Fruit fly (Drosophila melanogaster) whole organism, embryonic: ENCODE data around the gene Cdc14.

Experiments used
- Antp ChIP-seq: fragments of 200-800 bp; sonication (Bioruptor generic); optimal IDR thresholded peaks from 3 replicates; lab custom pipeline; 2016; ENCODE audit warnings: missing biosample characterization, missing genetic modification characterization
- Atf6 ChIP-seq: fragments of 200-800 bp; sonication (Bioruptor generic); IDR thresholded peaks from 2 replicates; pipeline ENCODE4 v1.3.6; 2022; ENCODE audit warnings: missing biosample characterization, missing genetic modification characterization
- C15 ChIP-seq: fragments of 200-800 bp; sonication (Bioruptor generic); IDR thresholded peaks from 3 replicates; pipeline ENCODE4 v1.3.6; 2022; ENCODE audit warnings: missing biosample characterization, missing genetic modification characterization
- CG10209 ChIP-seq: fragments of 200-800 bp; sonication (Bioruptor generic); optimal IDR thresholded peaks from 3 replicates; lab custom pipeline; 2017; ENCODE audit warnings: missing biosample characterization, mild to moderate bottlenecking, missing genetic modification characterization, missing genetic modification reagents
- CG10321 ChIP-seq: fragments of 200-800 bp; sonication (Bioruptor generic); IDR thresholded peaks from 2 replicates; pipeline ENCODE4 v1.3.6; 2022; ENCODE audit warnings: missing biosample characterization, missing genetic modification characterization
- CG11504 ChIP-seq: fragments of 200-800 bp; sonication (Bioruptor generic); optimal IDR thresholded peaks from 3 replicates; lab custom pipeline; 2019; ENCODE audit warnings: missing biosample characterization, mild to moderate bottlenecking, missing genetic modification characterization, moderate library complexity
- CG11696 ChIP-seq: fragments of 200-800 bp; sonication (Bioruptor generic); IDR thresholded peaks from 2 replicates; pipeline ENCODE4 v1.3.6; 2022; ENCODE audit warnings: missing biosample characterization, missing genetic modification characterization
- CG12155 ChIP-seq: fragments of 200-800 bp; sonication (Bioruptor generic); optimal IDR thresholded peaks from 3 replicates; lab custom pipeline; 2016; ENCODE audit warnings: missing biosample characterization, missing genetic modification characterization
- CG13424 ChIP-seq: fragments of 200-800 bp; sonication (Bioruptor generic); optimal IDR thresholded peaks from 2 replicates; lab custom pipeline; 2019; ENCODE audit warnings: missing biosample characterization, mild to moderate bottlenecking, missing genetic modification characterization, moderate library complexity
- CG13894 ChIP-seq: fragments of 200-800 bp; sonication (Bioruptor generic); optimal IDR thresholded peaks from 3 replicates; lab custom pipeline; 2018; ENCODE audit warnings: missing biosample characterization, mild to moderate bottlenecking, missing genetic modification characterization, moderate library complexity
- CG1602 ChIP-seq: fragments of 200-800 bp; sonication (Bioruptor generic); optimal IDR thresholded peaks from 3 replicates; lab custom pipeline; 2016; ENCODE audit warnings: missing biosample characterization, missing genetic modification characterization
- CG1832 ChIP-seq: fragments of 200-800 bp; sonication (Bioruptor generic); optimal IDR thresholded peaks from 2 replicates; lab custom pipeline; 2017; ENCODE audit warnings: missing biosample characterization, mild to moderate bottlenecking, missing genetic modification characterization, inconsistent platforms
- CG2678 ChIP-seq: fragments of 200-800 bp; sonication (Bioruptor generic); optimal IDR thresholded peaks from 3 replicates; lab custom pipeline; 2019; ENCODE audit warnings: missing biosample characterization, mild to moderate bottlenecking, missing genetic modification characterization, moderate library complexity
- CG30020 ChIP-seq: fragments of 200-800 bp; optimal IDR thresholded peaks from 2 replicates; lab custom pipeline; 2019; ENCODE audit warnings: missing biosample characterization, mild to moderate bottlenecking, missing genetic modification characterization, moderate library complexity
- CG31224 ChIP-seq: fragments of 200-800 bp; sonication (Bioruptor generic); IDR thresholded peaks from 2 replicates; pipeline ENCODE4 v1.3.6; 2022; ENCODE audit warnings: missing biosample characterization, missing genetic modification characterization
- CG31365 ChIP-seq: fragments of 200-800 bp; sonication (Bioruptor generic); optimal IDR thresholded peaks from 2 replicates; lab custom pipeline; 2018; ENCODE audit warnings: missing biosample characterization, mild to moderate bottlenecking, missing genetic modification characterization
- CG33557 ChIP-seq: fragments of 200-800 bp; sonication (Bioruptor generic); optimal IDR thresholded peaks from 2 replicates; lab custom pipeline; 2019; ENCODE audit warnings: missing biosample characterization, mild to moderate bottlenecking, missing genetic modification characterization, moderate library complexity
- CG3726 ChIP-seq: fragments of 200-800 bp; sonication (Bioruptor generic); IDR thresholded peaks from 3 replicates; pipeline ENCODE4, ENCODE4 v1.3.6; 2022; ENCODE audit warnings: missing biosample characterization, missing genetic modification characterization
- CG4404 ChIP-seq: fragments of 200-800 bp; sonication (Bioruptor generic); IDR thresholded peaks from 2 replicates; pipeline ENCODE4 v1.3.6; 2022; ENCODE audit warnings: missing biosample characterization, missing genetic modification characterization
- CG5180 ChIP-seq: fragments of 200-800 bp; sonication (Bioruptor generic); optimal IDR thresholded peaks from 3 replicates; lab custom pipeline; 2017; ENCODE audit warnings: missing biosample characterization, missing genetic modification characterization, mild to moderate bottlenecking, moderate library complexity, missing genetic modification reagents
- CG6765 ChIP-seq: fragments of 200-800 bp; sonication (Bioruptor generic); optimal IDR thresholded peaks from 3 replicates; lab custom pipeline; 2017; ENCODE audit warnings: missing biosample characterization, mild to moderate bottlenecking, missing genetic modification characterization
- CG6854 ChIP-seq: fragments of 200-800 bp; sonication (Bioruptor generic); optimal IDR thresholded peaks from 3 replicates; lab custom pipeline; 2017; ENCODE audit warnings: missing biosample characterization, mild to moderate bottlenecking, missing genetic modification characterization
- CG9727 ChIP-seq: fragments of 200-800 bp; sonication (Bioruptor generic); optimal IDR thresholded peaks from 3 replicates; lab custom pipeline; 2017; ENCODE audit warnings: missing biosample characterization, mild to moderate bottlenecking, missing genetic modification characterization
- CHES-1-like ChIP-seq: fragments of 200-800 bp; sonication (Bioruptor generic); optimal IDR thresholded peaks from 2 replicates; lab custom pipeline; 2016; ENCODE audit warnings: missing biosample characterization, missing genetic modification characterization
- D19B ChIP-seq: fragments of 200-800 bp; sonication (Bioruptor generic); optimal IDR thresholded peaks from 2 replicates; lab custom pipeline; 2017; ENCODE audit warnings: missing biosample characterization, mild to moderate bottlenecking, missing genetic modification characterization
- Hmr ChIP-seq: fragments of 200-800 bp; sonication (Bioruptor generic); optimal IDR thresholded peaks from 3 replicates; lab custom pipeline; 2017; ENCODE audit warnings: mild to moderate bottlenecking, missing biosample characterization, missing genetic modification reagents, missing genetic modification characterization
- Hr78 ChIP-seq, 2 experiments: fragments of 200-800 bp in 1 of 2; fragments of >200 bp in 1 of 2; sonication (Bioruptor generic) in 1 of 2; optimal IDR thresholded peaks; 2 replicates each; lab custom pipeline; 2017 to 2019; ENCODE audit warnings: missing biosample characterization in 2 of 2, missing genetic modification characterization in 2 of 2, mild to moderate bottlenecking in 1 of 2, moderate library complexity in 1 of 2
- Hsf ChIP-seq: fragments of 200-800 bp; sonication (Bioruptor generic); optimal IDR thresholded peaks from 3 replicates; lab custom pipeline; 2016; ENCODE audit warnings: missing biosample characterization, missing genetic modification characterization
- Neu2 ChIP-seq: fragments of 200-800 bp; sonication (Bioruptor generic); optimal IDR thresholded peaks from 3 replicates; lab custom pipeline; 2016; ENCODE audit warnings: missing biosample characterization, missing genetic modification characterization, borderline replicate concordance
- NfI ChIP-seq: fragments of 200-800 bp; sonication (Bioruptor generic); optimal IDR thresholded peaks from 3 replicates; lab custom pipeline; 2018; ENCODE audit warnings: missing biosample characterization, mild to moderate bottlenecking, missing genetic modification characterization, moderate library complexity
- Optix ChIP-seq: fragments of 200-800 bp; sonication (Bioruptor generic); IDR thresholded peaks from 3 replicates; pipeline ENCODE4 v1.3.6; 2022; ENCODE audit warnings: missing biosample characterization, missing genetic modification characterization
- Rx ChIP-seq: fragments of 200-800 bp; sonication (Bioruptor generic); IDR thresholded peaks from 2 replicates; pipeline ENCODE4 v1.3.6; 2022; ENCODE audit warnings: missing biosample characterization, missing genetic modification characterization
- Vsx1 ChIP-seq: fragments of 200-800 bp; sonication (Bioruptor generic); optimal IDR thresholded peaks from 2 replicates; lab custom pipeline; 2017; ENCODE audit warnings: missing biosample characterization, mild to moderate bottlenecking, missing genetic modification characterization, missing genetic modification reagents
- caup ChIP-seq: fragments of 200-800 bp; sonication (Bioruptor generic); optimal IDR thresholded peaks from 3 replicates; lab custom pipeline; 2017; ENCODE audit warnings: missing biosample characterization, mild to moderate bottlenecking, missing genetic modification characterization, moderate library complexity; ENCODE audit not compliant: severe bottlenecking
- eve ChIP-seq, 2 experiments: fragments of >200 bp; optimal IDR thresholded peaks; 2 replicates each; lab custom pipeline; 2017; ENCODE audit warnings: missing biosample characterization in 2 of 2, missing genetic modification characterization in 2 of 2
- fd96Cb ChIP-seq: fragments of 200-800 bp; sonication (Bioruptor generic); optimal IDR thresholded peaks from 2 replicates; lab custom pipeline; 2018; ENCODE audit warnings: missing biosample characterization, mild to moderate bottlenecking, missing genetic modification characterization, moderate library complexity
- gfzf ChIP-seq: fragments of 200-800 bp; sonication (Bioruptor generic); optimal IDR thresholded peaks from 2 replicates; lab custom pipeline; 2016; ENCODE audit warnings: missing biosample characterization, mild to moderate bottlenecking, missing genetic modification characterization, moderate library complexity
- ind ChIP-seq: fragments of 200-800 bp; sonication (Bioruptor generic); optimal IDR thresholded peaks from 3 replicates; lab custom pipeline; 2016; ENCODE audit warnings: missing biosample characterization, missing genetic modification characterization
- inv ChIP-seq: fragments of 200-800 bp; sonication (Bioruptor generic); IDR thresholded peaks from 2 replicates; pipeline ENCODE4 v1.3.6; 2022; ENCODE audit warnings: missing biosample characterization, missing genetic modification characterization; ENCODE audit not compliant: partially characterized antibody
- mam ChIP-seq: fragments of 200-800 bp; sonication (Bioruptor generic); optimal IDR thresholded peaks from 3 replicates; lab custom pipeline; 2016; ENCODE audit warnings: missing biosample characterization, missing genetic modification characterization
- mirr ChIP-seq: fragments of 200-800 bp; sonication (Bioruptor generic); optimal IDR thresholded peaks from 3 replicates; lab custom pipeline; 2018; ENCODE audit warnings: missing biosample characterization, mild to moderate bottlenecking, missing genetic modification characterization
- mld ChIP-seq: fragments of 200-800 bp; sonication (Bioruptor generic); IDR thresholded peaks from 3 replicates; pipeline ENCODE4 v1.3.6; 2022; ENCODE audit warnings: missing biosample characterization, missing genetic modification characterization; ENCODE audit not compliant: partially characterized antibody
- org-1 ChIP-seq: fragments of 200-800 bp; sonication (Bioruptor generic); optimal IDR thresholded peaks from 2 replicates; lab custom pipeline; 2017; ENCODE audit warnings: missing biosample characterization, missing genetic modification characterization
- pan ChIP-seq, 4 experiments: fragments of >200 bp in 3 of 4; fragments of 200-800 bp in 1 of 4; sonication (Bioruptor generic) in 1 of 4; optimal IDR thresholded peaks in 3 of 4; IDR thresholded peaks in 1 of 4; 2 replicates each; pipeline versions ENCODE4 v1.3.6 to Lab custom; 2017 to 2022; ENCODE audit warnings: missing biosample characterization in 2 of 4, missing genetic modification characterization in 2 of 4, mixed read lengths in 1 of 4
- pum ChIP-seq: fragments of 200-800 bp; sonication (Bioruptor generic); optimal IDR thresholded peaks from 2 replicates; lab custom pipeline; 2016; ENCODE audit warnings: missing biosample characterization, missing genetic modification characterization
- salm ChIP-seq: fragments of 200-800 bp; sonication (Bioruptor generic); optimal IDR thresholded peaks from 2 replicates; lab custom pipeline; 2018; ENCODE audit warnings: missing biosample characterization, mild to moderate bottlenecking, missing genetic modification characterization
- sisA ChIP-seq: fragments of 200-800 bp; sonication (Bioruptor generic); IDR thresholded peaks from 2 replicates; pipeline ENCODE4 v1.3.6; 2022; ENCODE audit warnings: missing biosample characterization, missing genetic modification characterization
- stwl ChIP-seq: fragments of 200-800 bp; sonication (Bioruptor generic); optimal IDR thresholded peaks from 3 replicates; lab custom pipeline; 2018; ENCODE audit warnings: missing biosample characterization, mild to moderate bottlenecking, missing genetic modification characterization, moderate library complexity
- unpg ChIP-seq: fragments of 200-800 bp; sonication (Bioruptor generic); optimal IDR thresholded peaks from 3 replicates; lab custom pipeline; 2018; ENCODE audit warnings: missing biosample characterization, mild to moderate bottlenecking, missing genetic modification characterization, moderate library complexity
- zen2 ChIP-seq: fragments of 200-800 bp; sonication (Bioruptor generic); IDR thresholded peaks from 3 replicates; pipeline ENCODE4 v1.3.6; 2022; ENCODE audit warnings: missing biosample characterization, missing genetic modification characterization; ENCODE audit not compliant: partially characterized antibody

Gene Cdc14

DNA sequence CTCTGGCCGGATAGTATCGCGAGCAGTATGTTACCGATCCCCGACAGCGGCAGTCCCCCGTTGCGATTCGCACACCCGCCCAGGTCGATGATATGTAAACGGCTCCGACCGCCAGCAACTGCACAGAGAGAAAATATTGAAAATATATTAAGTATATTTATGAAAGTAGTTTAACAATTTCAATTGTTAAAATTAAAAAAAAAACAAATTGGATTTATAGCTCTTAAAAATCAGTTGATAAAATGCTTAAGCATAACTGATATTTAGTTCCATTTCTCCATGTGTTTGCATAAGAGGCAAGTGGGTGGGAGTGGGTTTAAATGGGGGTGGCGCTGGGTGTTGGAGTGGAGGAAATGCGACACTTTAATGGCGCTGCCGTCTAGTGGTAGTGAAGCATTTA lies 39.0 kb upstream of the Cdc14 start (continued):
- TF ChIP-seq caup (GFP tag; lab: Kevin White, UChicago) (peak; percentile 2), CG2678 (tag; lab: Kevin White, UChicago) (peak; percentile 58), Neu2 (GFP tag; lab: Kevin White, UChicago) (no peak), CHES-1-like (GFP tag; lab: Kevin White, UChicago) (no peak), unpg (GFP tag; lab: Kevin White, UChicago) (peak; percentile 34), Hr78 (GFP tag; optimal IDR thresholded peaks at IDR 0.05; lab: Kevin White, UChicago) (no peak), CG5180 (GFP tag; lab: Kevin White, UChicago) (no peak), gfzf (no peak), CG1832 (no peak), ind (peak; percentile 10), mirr (GFP tag; lab: Kevin White, UChicago) (no peak), Hmr (GFP tag; lab: Kevin White, UChicago) (peak; percentile 9), C15 (GFP tag; lab: Robert Waterston, UW) (no peak), stwl (no peak), CG31224 (GFP tag; lab: Robert Waterston, UW) (no peak), fd96Cb (tag; lab: Kevin White, UChicago) (no peak), CG3726 (GFP tag; lab: Robert Waterston, UW) (no peak), CG6854 (GFP tag; lab: Kevin White, UChicago) (no peak), Rx (GFP tag; lab: Robert Waterston, UW) (no peak), CG9727 (no peak), CG10321 (GFP tag; lab: Robert Waterston, UW) (no peak), CG11504 (peak; percentile 57), eve (GFP tag; optimal IDR thresholded peaks at IDR 0.05; lab: Kevin White, UChicago) (no peak), Optix (GFP tag; lab: Robert Waterston, UW) (no peak), CG13894 (tag; lab: Kevin White, UChicago) (no peak), CG13424 (tag; lab: Kevin White, UChicago) (peak; percentile 32), Atf6 (GFP tag; lab: Robert Waterston, UW) (no peak), pum (GFP tag; lab: Kevin White, UChicago) (no peak), salm (tag; lab: Kevin White, UChicago) (no peak), CG6765 (no peak), zen2 (GFP tag; lab: Robert Waterston, UW) (no peak), Hsf (GFP tag; lab: Kevin White, UChicago) (no peak), sisA (GFP tag; lab: Robert Waterston, UW) (peak; percentile 36; the same call in 1 of the 2 replicates), inv (GFP tag; lab: Robert Waterston, UW) (no peak), NfI (GFP tag; lab: Kevin White, UChicago) (no peak), CG12155 (no peak), mld (GFP tag; lab: Robert Waterston, UW) (no peak), CG31365 (no peak), org-1 (GFP tag; lab: Kevin White, UChicago) (no peak), CG33557 (no peak), CG1602 (GFP tag; lab: Kevin White, UChicago) (no peak), Vsx1 (GFP tag; lab: Kevin White, UChicago) (no peak), pan (optimal IDR thresholded peaks at IDR 0.05; lab: Kevin White, UChicago) (no peak), pan (GFP tag; optimal IDR thresholded peaks at IDR 0.05 in 1 of 2, IDR thresholded peaks at IDR 0.05 in 1 of 2) (peak in 1 of 2 experiments; percentile 45), CG4404 (GFP tag; lab: Robert Waterston, UW) (no peak), mam (GFP tag; lab: Kevin White, UChicago) (no peak), D19B (GFP tag; lab: Kevin White, UChicago) (no peak), CG11696 (GFP tag; lab: Robert Waterston, UW) (no peak), CG10209 (no peak), CG30020 (tag; lab: Kevin White, UChicago) (no peak), Antp (GFP tag; lab: Kevin White, UChicago) (no peak)
